Worm (Caenorhabditis elegans) whole organism, L4/young adult: ENCODE data around the gene fbxa-152.

Experiments
- W03F9.2 ChIP-seq: fragments of 150-350 bp; optimal IDR thresholded peaks from 2 replicates; lab custom pipeline; 2014; ENCODE audit warnings: missing biosample characterization, missing genetic modification characterization
- him-1 ChIP-seq: sonication (generic microtip); optimal IDR thresholded peaks from 2 replicates; lab custom pipeline; 2016; ENCODE audit warnings: missing genotype, missing genetic modification reagents, missing genetic modification characterization, missing compliant biosample characterization

ce11 chrV:15559047-15559446 is 43.1 kb downstream of the fbxa-152 start, which contains the start of gene acr-18:
- TF ChIP-seq W03F9.2 (no peak), him-1 (no peak)
